Worm (Caenorhabditis elegans) whole organism, midembryonic: ENCODE measurements around the gene F47G3.1.

Experiments used
- T22C8.4 ChIP-seq: fragments of 200-800 bp; sonication (Bioruptor generic); IDR thresholded peaks from 2 replicates; pipeline ENCODE4 v1.3.6; 2022; ENCODE audit warnings: missing genetic modification characterization, missing compliant biosample characterization
- cog-1 ChIP-seq: sonication (generic microtip); optimal IDR thresholded peaks from 2 replicates; lab custom pipeline; 2016; ENCODE audit warnings: missing genetic modification characterization, missing compliant biosample characterization
- flt-1 ChIP-seq: fragments of 200-800 bp; sonication (Bioruptor generic); IDR thresholded peaks from 2 replicates; pipeline ENCODE4 v1.3.6; 2022; ENCODE audit warnings: missing genetic modification characterization, missing compliant biosample characterization
- klf-2 ChIP-seq: fragments of 200-800 bp; sonication (Bioruptor generic); conservative IDR thresholded peaks from 2 replicates; pipeline ENCODE4 v1.3.6; 2022; ENCODE audit warnings: missing genetic modification reagents, missing genetic modification characterization, missing compliant biosample characterization
- med-1 ChIP-seq: sonication (generic microtip); optimal IDR thresholded peaks from 2 replicates; lab custom pipeline; 2017; ENCODE audit warnings: missing genetic modification characterization, mild to moderate bottlenecking, missing compliant biosample characterization, antibody characterized with exemption, missing genetic modification reagents; ENCODE audit not compliant: insufficient read depth
- ref-1 ChIP-seq: fragments of 200-800 bp; sonication (Bioruptor generic); conservative IDR thresholded peaks from 2 replicates; pipeline ENCODE4 v1.3.6; 2022; ENCODE audit warnings: missing genetic modification reagents, missing genetic modification characterization, missing compliant biosample characterization
- tab-1 ChIP-seq: fragments of 200-800 bp; sonication (Bioruptor generic); IDR thresholded peaks from 2 replicates; pipeline ENCODE4 v1.3.6; 2022; ENCODE audit warnings: missing genetic modification characterization, missing compliant biosample characterization
- ztf-23 ChIP-seq: fragments of 200-800 bp; sonication (Bioruptor generic); IDR thresholded peaks from 2 replicates; pipeline ENCODE4 v1.3.6; 2022; ENCODE audit warnings: missing genetic modification reagents, missing genetic modification characterization, missing compliant biosample characterization
- ztf-29 ChIP-seq: fragments of 200-800 bp; sonication (Bioruptor generic); IDR thresholded peaks from 2 replicates; pipeline ENCODE4 v1.3.6; 2022; ENCODE audit warnings: missing genetic modification reagents, missing genetic modification characterization, missing compliant biosample characterization

Gene F47G3.1

ce11 chrX:2439309-2439708 lies 53.8 kb downstream of the F47G3.1 start:
- TF ChIP-seq ztf-23 (no peak), ztf-29 (no peak), flt-1 (GFP tag; lab: Robert Waterston, UW) (no peak), cog-1 (tag; lab: Kevin White, UChicago) (no peak), T22C8.4 (GFP tag; lab: Robert Waterston, UW) (no peak), ref-1 (GFP tag; lab: Robert Waterston, UW) (no peak), klf-2 (GFP tag; lab: Robert Waterston, UW) (no peak), med-1 (GFP tag; lab: Kevin White, UChicago) (no peak), tab-1 (GFP tag; lab: Robert Waterston, UW) (no peak)

ce11 chrX:2439728-2440127 lies 54.2 kb downstream of the F47G3.1 start:
- TF ChIP-seq med-1 (GFP tag; lab: Kevin White, UChicago), result no peak
- TF ChIP-seq ref-1 (GFP tag; lab: Robert Waterston, UW), result no peak
- TF ChIP-seq ztf-23, result no peak
- TF ChIP-seq ztf-29, result no peak
- no peak for TF ChIP-seq tab-1 (GFP tag; lab: Robert Waterston, UW)
- TF ChIP-seq flt-1 (GFP tag; lab: Robert Waterston, UW), result no peak
- TF ChIP-seq klf-2 (GFP tag; lab: Robert Waterston, UW), result no peak
- TF ChIP-seq cog-1 (tag; lab: Kevin White, UChicago), result no peak
- TF ChIP-seq T22C8.4 (GFP tag; lab: Robert Waterston, UW), result no peak

- TF ChIP-seq ref-1 (GFP tag; lab: Robert Waterston, UW), result no peak
- TF ChIP-seq tab-1 (GFP tag; lab: Robert Waterston, UW), result no peak
- TF ChIP-seq ztf-23, result no peak
- no peak for TF ChIP-seq med-1 (GFP tag; lab: Kevin White, UChicago)
These were observed 55.6 kb downstream of the F47G3.1 start for ce11 chrX:2441163-2441562.
